Fruit fly (Drosophila melanogaster) whole organism, wandering third instar larva: ENCODE data around the gene CG46308.

Source experiments
- Abd-B ChIP-seq: fragments of >200 bp; optimal IDR thresholded peaks from 2 replicates; lab custom pipeline; 2017; ENCODE audit warnings: missing biosample characterization, missing genetic modification characterization
- CG32264 ChIP-seq: fragments of 200-800 bp; sonication (Bioruptor generic); optimal IDR thresholded peaks from 2 replicates; lab custom pipeline; 2016; ENCODE audit warnings: missing biosample characterization, missing genetic modification characterization
- CG9705 ChIP-seq: fragments of 200-800 bp; sonication (Bioruptor generic); optimal IDR thresholded peaks from 2 replicates; lab custom pipeline; 2018; ENCODE audit warnings: missing biosample characterization, mild to moderate bottlenecking, missing genetic modification characterization
- CrebA ChIP-seq: fragments of 200-800 bp; sonication (Bioruptor generic); optimal IDR thresholded peaks from 2 replicates; lab custom pipeline; 2016; ENCODE audit warnings: missing biosample characterization, mild to moderate bottlenecking, missing genetic modification characterization, borderline replicate concordance
- Dfd ChIP-seq: fragments of >200 bp; optimal IDR thresholded peaks from 2 replicates; lab custom pipeline; 2017; ENCODE audit warnings: missing biosample characterization, missing genetic modification characterization
- Dif ChIP-seq: fragments of 200-275, 200-300 bp; sonication (Bioruptor generic); optimal IDR thresholded peaks from 2 replicates; lab custom pipeline; 2018; ENCODE audit warnings: missing biosample characterization, missing genetic modification characterization; ENCODE audit not compliant: partially characterized antibody
- GATAd ChIP-seq: sonication (Bioruptor generic); optimal IDR thresholded peaks from 2 replicates; lab custom pipeline; 2016; ENCODE audit warnings: missing biosample characterization, missing genetic modification characterization
- HLH106 ChIP-seq: fragments of 200-800 bp; optimal IDR thresholded peaks from 3 replicates; lab custom pipeline; 2019; ENCODE audit warnings: missing biosample characterization, mild to moderate bottlenecking, missing genetic modification characterization, moderate library complexity
- Hnf4 ChIP-seq: fragments of 200-800 bp; sonication (Bioruptor generic); optimal IDR thresholded peaks from 2 replicates; lab custom pipeline; 2016; ENCODE audit warnings: missing biosample characterization, mild to moderate bottlenecking, missing genetic modification characterization
- Hr78 ChIP-seq: fragments of >200 bp; optimal IDR thresholded peaks from 2 replicates; lab custom pipeline; 2017; ENCODE audit warnings: missing biosample characterization, missing genetic modification characterization
- Hr83 ChIP-seq: fragments of 200-300 bp; sonication (Bioruptor generic); optimal IDR thresholded peaks from 2 replicates; lab custom pipeline; 2016; ENCODE audit warnings: missing biosample characterization, mild to moderate bottlenecking, missing genetic modification characterization, moderate library complexity; ENCODE audit not compliant: poor library complexity, severe bottlenecking
- Jra ChIP-seq: sonication (Bioruptor generic); optimal IDR thresholded peaks from 2 replicates; lab custom pipeline; 2016; ENCODE audit warnings: missing biosample characterization, missing genetic modification characterization
- Mio ChIP-seq: sonication (Bioruptor generic); optimal IDR thresholded peaks from 2 replicates; lab custom pipeline; 2016; ENCODE audit warnings: missing biosample characterization, missing genetic modification characterization
- Myc ChIP-seq: fragments of >200 bp; optimal IDR thresholded peaks from 2 replicates; lab custom pipeline; 2017
- N ChIP-seq: fragments of >200 bp; optimal IDR thresholded peaks from 2 replicates; lab custom pipeline; 2018; ENCODE audit warnings: missing biosample characterization, missing external identifiers, missing genetic modification characterization
- OdsH ChIP-seq: fragments of 200-800 bp; sonication (Bioruptor generic); optimal IDR thresholded peaks from 2 replicates; lab custom pipeline; 2016; ENCODE audit warnings: missing biosample characterization, mild to moderate bottlenecking, missing genetic modification characterization
- Rel ChIP-seq, 2 experiments: fragments of 200-800 bp; sonication (Bioruptor generic) in 1 of 2; optimal IDR thresholded peaks; 2 replicates in 1 of 2; 3 replicates in 1 of 2; lab custom pipeline; 2016 to 2019; ENCODE audit warnings: mild to moderate bottlenecking in 2 of 2, missing biosample characterization in 2 of 2, missing genetic modification characterization in 2 of 2, moderate library complexity in 1 of 2
- Sp1 ChIP-seq: fragments of 200-800 bp; sonication (Bioruptor generic); optimal IDR thresholded peaks from 3 replicates; lab custom pipeline; 2019; ENCODE audit warnings: missing biosample characterization, mild to moderate bottlenecking, missing genetic modification characterization, moderate library complexity
- Vsx2 ChIP-seq: fragments of 200-300, 225-300 bp; sonication (Bioruptor generic); optimal IDR thresholded peaks from 2 replicates; lab custom pipeline; 2018; ENCODE audit warnings: missing biosample characterization, missing genetic modification characterization; ENCODE audit not compliant: partially characterized antibody
- br ChIP-seq: fragments of 200-800 bp; sonication (Bioruptor generic); optimal IDR thresholded peaks from 2 replicates; lab custom pipeline; 2016; ENCODE audit warnings: missing biosample characterization, missing genetic modification characterization
- brk ChIP-seq: fragments of 200-800 bp; sonication (Bioruptor generic); optimal IDR thresholded peaks from 2 replicates; lab custom pipeline; 2016; ENCODE audit warnings: missing biosample characterization, mild to moderate bottlenecking, missing genetic modification characterization
- dl ChIP-seq, 2 experiments: fragments of 175-275, 200-275 bp in 1 of 2; fragments of 200-275 bp in 1 of 2; sonication (Bioruptor generic); optimal IDR thresholded peaks; lab custom pipeline; 2018; ENCODE audit warnings: mild to moderate bottlenecking in 2 of 2, missing biosample characterization in 2 of 2, missing genetic modification characterization in 2 of 2, moderate library complexity in 2 of 2; ENCODE audit not compliant: partially characterized antibody in 2 of 2, insufficient read depth in 1 of 2
- dmrt93B ChIP-seq: fragments of 200-800 bp; sonication (Bioruptor generic); optimal IDR thresholded peaks from 2 replicates; lab custom pipeline; 2018; ENCODE audit warnings: missing biosample characterization, mild to moderate bottlenecking, missing genetic modification characterization
- dsf ChIP-seq: sonication (Bioruptor generic); optimal IDR thresholded peaks from 2 replicates; lab custom pipeline; 2016; ENCODE audit warnings: missing biosample characterization, missing genetic modification characterization, borderline replicate concordance
- ey ChIP-seq: fragments of 200-800 bp; sonication (Bioruptor generic); optimal IDR thresholded peaks from 2 replicates; lab custom pipeline; 2016; ENCODE audit warnings: missing biosample characterization, missing genetic modification characterization
- foxo ChIP-seq, 2 experiments: fragments of 200-800 bp; sonication (Bioruptor generic); optimal IDR thresholded peaks; 2 replicates in 1 of 2; 3 replicates in 1 of 2; lab custom pipeline; 2016 to 2017; ENCODE audit warnings: missing biosample characterization in 2 of 2, missing genetic modification characterization in 2 of 2
- fru ChIP-seq: fragments of 200-800 bp; sonication (Bioruptor generic); optimal IDR thresholded peaks from 3 replicates; lab custom pipeline; 2016; ENCODE audit warnings: missing biosample characterization, mild to moderate bottlenecking, missing genetic modification characterization
- h ChIP-seq: fragments of 200-800 bp; sonication (Bioruptor generic); optimal IDR thresholded peaks from 3 replicates; lab custom pipeline; 2016; ENCODE audit warnings: missing biosample characterization, mild to moderate bottlenecking, missing genetic modification characterization
- jim ChIP-seq: fragments of 175-275, 200-325 bp; sonication (Bioruptor generic); optimal IDR thresholded peaks from 2 replicates; lab custom pipeline; 2016; ENCODE audit warnings: missing biosample characterization, mild to moderate bottlenecking, missing genetic modification characterization
- lola ChIP-seq: fragments of >200 bp; optimal IDR thresholded peaks from 2 replicates; lab custom pipeline; 2017; ENCODE audit warnings: missing biosample characterization, missing genetic modification characterization
- pan ChIP-seq: fragments of >200 bp; optimal IDR thresholded peaks from 2 replicates; lab custom pipeline; 2017
- psq ChIP-seq: fragments of 200-800 bp; sonication (Bioruptor generic); optimal IDR thresholded peaks from 3 replicates; lab custom pipeline; 2017; ENCODE audit warnings: missing biosample characterization, mild to moderate bottlenecking, missing genetic modification characterization, moderate library complexity
- rgr ChIP-seq: fragments of 200-800 bp; sonication (Bioruptor generic); optimal IDR thresholded peaks from 3 replicates; lab custom pipeline; 2016; ENCODE audit warnings: missing biosample characterization, mild to moderate bottlenecking, missing genetic modification characterization
- sage ChIP-seq: fragments of 200-800 bp; sonication (Bioruptor generic); optimal IDR thresholded peaks from 2 replicates; lab custom pipeline; 2016; ENCODE audit warnings: missing biosample characterization, mild to moderate bottlenecking, missing genetic modification characterization
- sv ChIP-seq: fragments of 200-800 bp; sonication (Bioruptor generic); optimal IDR thresholded peaks from 3 replicates; lab custom pipeline; 2016; ENCODE audit warnings: missing biosample characterization, missing genetic modification characterization
- tai ChIP-seq: sonication (Bioruptor generic); optimal IDR thresholded peaks from 2 replicates; lab custom pipeline; 2016; ENCODE audit warnings: missing biosample characterization, missing genetic modification characterization
- usp ChIP-seq: fragments of >200 bp; optimal IDR thresholded peaks from 2 replicates; lab custom pipeline; 2017; ENCODE audit warnings: missing biosample characterization, missing genetic modification characterization
- woc ChIP-seq: sonication (Bioruptor generic); optimal IDR thresholded peaks from 2 replicates; lab custom pipeline; 2016; ENCODE audit warnings: missing biosample characterization, mild to moderate bottlenecking, missing genetic modification characterization

CG46308 gene

dm6 chr2L:13460911-13461866, at the start of gene CG46308:
TSS of gene CG46308 (plus strand) at chr2L:13461774.
- TF ChIP-seq woc (GFP tag; lab: Kevin White, UChicago) (no peak), Mio (no peak), dmrt93B (GFP tag; lab: Kevin White, UChicago) (no peak), tai (GFP tag; lab: Kevin White, UChicago) (no peak), Sp1 (peak; percentile 31), HLH106 (peak; percentile 35), Abd-B (no peak), GATAd (no peak), Hnf4 (GFP tag; lab: Kevin White, UChicago) (no peak), h (peak; percentile 20), Hr83 (GFP tag; lab: Kevin White, UChicago) (no peak), rgr (GFP tag; lab: Kevin White, UChicago) (no peak), sage (GFP tag; lab: Kevin White, UChicago) (no peak), psq (no peak), foxo (GFP tag; optimal IDR thresholded peaks at IDR 0.05; lab: Kevin White, UChicago) (peak in 1 of 2 experiments; percentile 31), Vsx2 (no peak), pan (lab: Kevin White, UChicago) (no peak), dl (GFP tag; optimal IDR thresholded peaks at IDR 0.05; lab: Kevin White, UChicago; ENCODE audit: insufficient read depth in 1 of 2, partially characterized antibody in 2 of 2) (no peak), dsf (GFP tag; lab: Kevin White, UChicago) (no peak), CG32264 (no peak), usp (GFP tag; lab: Kevin White, UChicago) (no peak), lola (GFP tag; lab: Kevin White, UChicago) (no peak), Dfd (GFP tag; lab: Kevin White, UChicago) (no peak), N (GFP tag; lab: Kevin White, UChicago) (no peak), Rel (GFP tag; optimal IDR thresholded peaks at IDR 0.05; lab: Kevin White, UChicago) (no peak), Rel (tag; optimal IDR thresholded peaks at IDR 0.05; lab: Kevin White, UChicago) (no peak), CrebA (GFP tag; lab: Kevin White, UChicago) (no peak), Hr78 (GFP tag; lab: Kevin White, UChicago) (no peak), jim (GFP tag; lab: Kevin White, UChicago) (no peak), CG9705 (GFP tag; lab: Kevin White, UChicago) (no peak), ey (GFP tag; lab: Kevin White, UChicago) (peak; percentile 30), fru (GFP tag; lab: Kevin White, UChicago) (peak; percentile 50), Dif (no peak), br (GFP tag; lab: Kevin White, UChicago) (no peak), Jra (GFP tag; lab: Kevin White, UChicago) (no peak), OdsH (GFP tag; lab: Kevin White, UChicago) (no peak), Myc (lab: Kevin White, UChicago) (no peak), brk (no peak), sv (GFP tag; lab: Kevin White, UChicago) (no peak)

- no peak for TF ChIP-seq h
These were observed 49.4 kb upstream of the CG46308 start, which contains the start of gene Flad2 for dm6 chr2L:13412219-13412618. TSS of gene Flad2 (plus strand) at chr2L:13412519.
